Fruit fly (Drosophila melanogaster) whole organism, embryonic: Measurements from ENCODE around the gene Usp14.
A peak's percentile ranks its signal among the peaks of the same experiment; 100 is the strongest.

Experiments used
- Antp ChIP-seq: fragments of 200-800 bp; sonication (Bioruptor generic); optimal IDR thresholded peaks from 3 replicates; lab custom pipeline; 2016; ENCODE audit warnings: missing biosample characterization, missing genetic modification characterization
- Atf-2 ChIP-seq: fragments of 200-800 bp; sonication (Bioruptor generic); optimal IDR thresholded peaks from 2 replicates; lab custom pipeline; 2016; ENCODE audit warnings: missing biosample characterization, missing genetic modification characterization
- Blimp-1 ChIP-seq: fragments of 200-800 bp; sonication (Bioruptor generic); optimal IDR thresholded peaks from 3 replicates; lab custom pipeline; 2018; ENCODE audit warnings: missing biosample characterization, missing genetic modification characterization, mild to moderate bottlenecking, moderate library complexity, missing genetic modification reagents
- CG10321 ChIP-seq: fragments of 200-800 bp; sonication (Bioruptor generic); IDR thresholded peaks from 2 replicates; pipeline ENCODE4 v1.3.6; 2022; ENCODE audit warnings: missing biosample characterization, missing genetic modification characterization
- CG11093 ChIP-seq: fragments of 200-800 bp; sonication (Bioruptor generic); IDR thresholded peaks from 3 replicates; pipeline ENCODE4 v1.3.6; 2022; ENCODE audit warnings: missing biosample characterization, missing genetic modification characterization
- CG11723 ChIP-seq: fragments of 200-800 bp; sonication (Bioruptor generic); optimal IDR thresholded peaks from 2 replicates; lab custom pipeline; 2017; ENCODE audit warnings: missing biosample characterization, mild to moderate bottlenecking, missing genetic modification characterization
- CG1233 ChIP-seq: fragments of 200-800 bp; sonication (Bioruptor generic); optimal IDR thresholded peaks from 4 replicates; lab custom pipeline; 2018; ENCODE audit warnings: missing biosample characterization, mild to moderate bottlenecking, missing genetic modification characterization
- CG1529 ChIP-seq: fragments of 200-800 bp; sonication (Bioruptor generic); optimal IDR thresholded peaks from 3 replicates; lab custom pipeline; 2018; ENCODE audit warnings: missing biosample characterization, missing genetic modification characterization
- CG16813 ChIP-seq: fragments of 200-800 bp; sonication (Bioruptor generic); IDR thresholded peaks from 3 replicates; pipeline ENCODE4 v1.3.6; 2022; ENCODE audit warnings: missing biosample characterization, missing genetic modification characterization; ENCODE audit not compliant: partially characterized antibody
- CG17328 ChIP-seq: fragments of 200-800 bp; sonication (Bioruptor generic); IDR thresholded peaks from 2 replicates; pipeline ENCODE4 v1.3.6; 2022; ENCODE audit warnings: missing biosample characterization, missing genetic modification characterization
- CG1792 ChIP-seq: fragments of 200-800 bp; sonication (Bioruptor generic); optimal IDR thresholded peaks from 2 replicates; lab custom pipeline; 2016; ENCODE audit warnings: missing biosample characterization, missing genetic modification characterization
- CG18476 ChIP-seq: fragments of 200-800 bp; sonication (Bioruptor generic); optimal IDR thresholded peaks from 2 replicates; lab custom pipeline; 2016; ENCODE audit warnings: missing biosample characterization, mild to moderate bottlenecking, missing genetic modification characterization
- CG2889 ChIP-seq: fragments of 200-800 bp; sonication (Bioruptor generic); IDR thresholded peaks from 3 replicates; pipeline ENCODE4 v1.3.6; 2022; ENCODE audit warnings: missing biosample characterization, missing genetic modification characterization
- CG31224 ChIP-seq: fragments of 200-800 bp; sonication (Bioruptor generic); IDR thresholded peaks from 2 replicates; pipeline ENCODE4 v1.3.6; 2022; ENCODE audit warnings: missing biosample characterization, missing genetic modification characterization
- CG43689 ChIP-seq: fragments of 200-800 bp; sonication (Bioruptor generic); IDR thresholded peaks from 2 replicates; pipeline ENCODE4 v1.3.6; 2022; ENCODE audit warnings: missing biosample characterization, missing genetic modification characterization
- CG4404 ChIP-seq: fragments of 200-800 bp; sonication (Bioruptor generic); IDR thresholded peaks from 2 replicates; pipeline ENCODE4 v1.3.6; 2022; ENCODE audit warnings: missing biosample characterization, missing genetic modification characterization
- CG4617 ChIP-seq: fragments of 200-800 bp; sonication (Bioruptor generic); optimal IDR thresholded peaks from 3 replicates; lab custom pipeline; 2016; ENCODE audit warnings: missing biosample characterization, missing genetic modification characterization, borderline replicate concordance
- CG4730 ChIP-seq: fragments of 200-800 bp; sonication (Bioruptor generic); IDR thresholded peaks from 2 replicates; pipeline ENCODE4 v1.3.6; 2022; ENCODE audit warnings: missing biosample characterization, missing genetic modification characterization
- CG4854 ChIP-seq: fragments of 200-800 bp; sonication (Bioruptor generic); optimal IDR thresholded peaks from 2 replicates; lab custom pipeline; 2016; ENCODE audit warnings: missing biosample characterization, missing genetic modification characterization, inconsistent platforms
- CG6175 ChIP-seq: fragments of 200-800 bp; sonication (Bioruptor generic); IDR thresholded peaks from 3 replicates; pipeline ENCODE4 v1.3.6; 2022; ENCODE audit warnings: missing biosample characterization, missing genetic modification characterization
- CG7556 ChIP-seq: fragments of 200-800 bp; sonication (Bioruptor generic); optimal IDR thresholded peaks from 2 replicates; lab custom pipeline; 2017; ENCODE audit warnings: missing biosample characterization, mild to moderate bottlenecking, missing genetic modification characterization
- CG7786 ChIP-seq: fragments of 200-800 bp; sonication (Bioruptor generic); optimal IDR thresholded peaks from 2 replicates; lab custom pipeline; 2016; ENCODE audit warnings: missing biosample characterization, missing genetic modification characterization
- CG8089 ChIP-seq: fragments of 200-800 bp; sonication (Bioruptor generic); optimal IDR thresholded peaks from 3 replicates; lab custom pipeline; 2016; ENCODE audit warnings: missing biosample characterization, missing genetic modification characterization
- CG8359 ChIP-seq: fragments of 200-800 bp; sonication (Bioruptor generic); optimal IDR thresholded peaks from 2 replicates; lab custom pipeline; 2017; ENCODE audit warnings: missing biosample characterization, mild to moderate bottlenecking, missing genetic modification characterization, borderline replicate concordance
- Dbx ChIP-seq: fragments of 200-800 bp; sonication (Bioruptor generic); IDR thresholded peaks from 3 replicates; pipeline ENCODE4 v1.3.6; 2022; ENCODE audit warnings: missing biosample characterization, missing genetic modification characterization
- Hsf ChIP-seq: fragments of 200-800 bp; sonication (Bioruptor generic); optimal IDR thresholded peaks from 3 replicates; lab custom pipeline; 2016; ENCODE audit warnings: missing biosample characterization, missing genetic modification characterization
- MTF-1 ChIP-seq: fragments of 200-800 bp; sonication (Bioruptor generic); optimal IDR thresholded peaks from 2 replicates; lab custom pipeline; 2018; ENCODE audit warnings: missing biosample characterization, mild to moderate bottlenecking, missing genetic modification characterization, borderline replicate concordance
- Mad ChIP-seq: fragments of 200-800 bp; sonication (Bioruptor generic); optimal IDR thresholded peaks from 2 replicates; lab custom pipeline; 2016; ENCODE audit warnings: missing biosample characterization, missing genetic modification characterization
- Mrtf ChIP-seq: fragments of 200-800 bp; sonication (Bioruptor generic); IDR thresholded peaks from 3 replicates; pipeline ENCODE4 v1.3.6; 2022; ENCODE audit warnings: missing biosample characterization, missing genetic modification characterization
- Myb ChIP-seq: fragments of 200-800 bp; sonication (Bioruptor generic); optimal IDR thresholded peaks from 2 replicates; lab custom pipeline; 2016; ENCODE audit warnings: missing biosample characterization, missing genetic modification characterization
- Ravus ChIP-seq: fragments of 200-800 bp; sonication (Bioruptor generic); IDR thresholded peaks from 2 replicates; pipeline ENCODE4 v1.3.6; 2022; ENCODE audit warnings: missing biosample characterization, missing genetic modification characterization
- Trl ChIP-seq, 3 experiments: fragments of >200 bp in 2 of 3; fragments of 200-800 bp in 1 of 3; sonication (Bioruptor generic) in 1 of 3; optimal IDR thresholded peaks; 2 replicates in 1 of 3; 3 replicates in 2 of 3; lab custom pipeline; 2016 to 2017; ENCODE audit warnings: missing biosample characterization in 1 of 3, missing genetic modification characterization in 1 of 3
- Xrp1 ChIP-seq: fragments of 200-800 bp; sonication (Bioruptor generic); IDR thresholded peaks from 2 replicates; pipeline ENCODE4 v1.3.6; 2022; ENCODE audit warnings: missing biosample characterization, missing genetic modification characterization
- bigmax ChIP-seq: fragments of 200-800 bp; sonication (Bioruptor generic); optimal IDR thresholded peaks from 2 replicates; lab custom pipeline; 2018; ENCODE audit warnings: missing biosample characterization, mild to moderate bottlenecking, missing genetic modification characterization
- btn ChIP-seq: fragments of 200-800 bp; sonication (Bioruptor generic); optimal IDR thresholded peaks from 2 replicates; lab custom pipeline; 2016; ENCODE audit warnings: missing biosample characterization, missing genetic modification characterization
- cwo ChIP-seq: fragments of 200-800 bp; sonication (Bioruptor generic); optimal IDR thresholded peaks from 3 replicates; lab custom pipeline; 2017; ENCODE audit warnings: missing biosample characterization, missing genetic modification characterization, mild to moderate bottlenecking, moderate library complexity, missing genetic modification reagents
- dysf ChIP-seq: fragments of 200-800 bp; sonication (Bioruptor generic); IDR thresholded peaks from 3 replicates; pipeline ENCODE4 v1.3.6; 2022; ENCODE audit warnings: missing biosample characterization, missing genetic modification characterization
- fd64A ChIP-seq: fragments of 200-800 bp; sonication (Bioruptor generic); optimal IDR thresholded peaks from 3 replicates; lab custom pipeline; 2018; ENCODE audit warnings: missing biosample characterization, mild to moderate bottlenecking, missing genetic modification characterization
- fu2 ChIP-seq: fragments of 200-800 bp; sonication (Bioruptor generic); optimal IDR thresholded peaks from 2 replicates; lab custom pipeline; 2016; ENCODE audit warnings: missing biosample characterization, missing genetic modification characterization
- gem ChIP-seq: fragments of 200-800 bp; sonication (Bioruptor generic); optimal IDR thresholded peaks from 2 replicates; lab custom pipeline; 2019; ENCODE audit warnings: missing biosample characterization, mild to moderate bottlenecking, missing genetic modification characterization, moderate library complexity
- jing ChIP-seq: fragments of 200-800 bp; sonication (Bioruptor generic); optimal IDR thresholded peaks from 2 replicates; lab custom pipeline; 2018; ENCODE audit warnings: missing biosample characterization, mild to moderate bottlenecking, missing genetic modification characterization
- ken ChIP-seq: fragments of 200-800 bp; sonication (Bioruptor generic); IDR thresholded peaks from 3 replicates; pipeline ENCODE4 v1.3.6; 2022; ENCODE audit warnings: missing biosample characterization, missing genetic modification characterization
- lola ChIP-seq, 3 experiments: fragments of >200 bp in 2 of 3; fragments of 200-800 bp in 1 of 3; sonication (Bioruptor generic) in 1 of 3; optimal IDR thresholded peaks; 2 replicates each; lab custom pipeline; 2017 to 2019; ENCODE audit warnings: missing biosample characterization in 3 of 3, missing genetic modification characterization in 3 of 3, mild to moderate bottlenecking in 1 of 3, moderate library complexity in 1 of 3
- mld ChIP-seq: fragments of 200-800 bp; sonication (Bioruptor generic); IDR thresholded peaks from 3 replicates; pipeline ENCODE4 v1.3.6; 2022; ENCODE audit warnings: missing biosample characterization, missing genetic modification characterization; ENCODE audit not compliant: partially characterized antibody
- nmo ChIP-seq: fragments of 200-800 bp; sonication (Bioruptor generic); optimal IDR thresholded peaks from 2 replicates; lab custom pipeline; 2018; ENCODE audit warnings: missing biosample characterization, mild to moderate bottlenecking, missing genetic modification characterization, moderate library complexity
- nom ChIP-seq: fragments of 200-800 bp; sonication (Bioruptor generic); optimal IDR thresholded peaks from 2 replicates; lab custom pipeline; 2017; ENCODE audit warnings: missing biosample characterization, missing genetic modification characterization, mild to moderate bottlenecking, moderate library complexity, missing genetic modification reagents
- scrt ChIP-seq: fragments of 200-800 bp; sonication (Bioruptor generic); optimal IDR thresholded peaks from 2 replicates; lab custom pipeline; 2018; ENCODE audit warnings: missing biosample characterization, mild to moderate bottlenecking, missing genetic modification characterization, moderate library complexity
- sim ChIP-seq: fragments of 200-800 bp; sonication (Bioruptor generic); IDR thresholded peaks from 2 replicates; pipeline ENCODE4 v1.3.6; 2022; ENCODE audit warnings: missing biosample characterization, missing genetic modification characterization
- stwl ChIP-seq: fragments of 200-800 bp; sonication (Bioruptor generic); optimal IDR thresholded peaks from 3 replicates; lab custom pipeline; 2018; ENCODE audit warnings: missing biosample characterization, mild to moderate bottlenecking, missing genetic modification characterization, moderate library complexity
- ttk ChIP-seq: fragments of 200-800 bp; sonication (Bioruptor generic); IDR thresholded peaks from 2 replicates; pipeline ENCODE4 v2.1.2; 2022; ENCODE audit warnings: missing biosample characterization, missing genetic modification characterization
- unpg ChIP-seq: fragments of 200-800 bp; sonication (Bioruptor generic); optimal IDR thresholded peaks from 3 replicates; lab custom pipeline; 2018; ENCODE audit warnings: missing biosample characterization, mild to moderate bottlenecking, missing genetic modification characterization, moderate library complexity
- zen ChIP-seq: fragments of 200-800 bp; sonication (Bioruptor generic); optimal IDR thresholded peaks from 3 replicates; lab custom pipeline; 2018; ENCODE audit warnings: missing biosample characterization, mild to moderate bottlenecking, missing genetic modification characterization, moderate library complexity

Usp14 gene

dm6 chr2L:10342471-10342870, 28.3 kb upstream of the Usp14 start, which contains the start of gene Sps2 (continued):
- no peak for TF ChIP-seq CG4730 (GFP tag; lab: Robert Waterston, UW)
- no peak for TF ChIP-seq fu2 (GFP tag; lab: Kevin White, UChicago)
- no peak for TF ChIP-seq CG1233 (GFP tag; lab: Kevin White, UChicago)
- TF ChIP-seq CG43689 (GFP tag; lab: Robert Waterston, UW) = no peak
- no peak for TF ChIP-seq Atf-2 (GFP tag; lab: Kevin White, UChicago)
- TF ChIP-seq CG1792 = no peak
- TF ChIP-seq ttk = no peak
- TF ChIP-seq mld (GFP tag; lab: Robert Waterston, UW) = no peak
- TF ChIP-seq Mrtf (GFP tag; lab: Robert Waterston, UW) = no peak
- TF ChIP-seq ken = no peak
- no peak for TF ChIP-seq Ravus (GFP tag; lab: Robert Waterston, UW)
- no peak for TF ChIP-seq CG2889
- TF ChIP-seq CG7556 (GFP tag; lab: Kevin White, UChicago) = no peak
- TF ChIP-seq Trl (optimal IDR thresholded peaks at IDR 0.05; lab: Kevin White, UChicago) = no peak
- no peak for TF ChIP-seq Trl (GFP tag; optimal IDR thresholded peaks at IDR 0.05; lab: Kevin White, UChicago)
- no peak for TF ChIP-seq CG11723 (GFP tag; lab: Kevin White, UChicago)
- TF ChIP-seq Xrp1 (GFP tag; lab: Robert Waterston, UW) = no peak
- TF ChIP-seq CG4617 (GFP tag; lab: Kevin White, UChicago) = peak; percentile 35
- TF ChIP-seq lola (GFP tag; optimal IDR thresholded peaks at IDR 0.05; lab: Kevin White, UChicago) = no peak
- TF ChIP-seq CG4854 (GFP tag; lab: Kevin White, UChicago) = no peak
- TF ChIP-seq CG10321 (GFP tag; lab: Robert Waterston, UW) = no peak
- no peak for TF ChIP-seq jing
- TF ChIP-seq cwo (GFP tag; lab: Kevin White, UChicago) = no peak
- TF ChIP-seq Mad (GFP tag; lab: Kevin White, UChicago) = no peak
- no peak for TF ChIP-seq Blimp-1 (GFP tag; lab: Kevin White, UChicago)
- TF ChIP-seq CG16813 (GFP tag; lab: Robert Waterston, UW) = peak; percentile 75
- peak; percentile 57 for TF ChIP-seq stwl (tag; lab: Kevin White, UChicago)
- no peak for TF ChIP-seq Hsf (GFP tag; lab: Kevin White, UChicago)
- no peak for TF ChIP-seq CG1529 (GFP tag; lab: Kevin White, UChicago)

- TF ChIP-seq CG8359 (GFP tag; lab: Kevin White, UChicago) (no peak), Myb (GFP tag; lab: Kevin White, UChicago) (no peak), CG17328 (GFP tag; lab: Robert Waterston, UW) (no peak), nmo (no peak), dysf (no peak), btn (GFP tag; lab: Kevin White, UChicago) (no peak), fd64A (GFP tag; lab: Kevin White, UChicago) (no peak), unpg (GFP tag; lab: Kevin White, UChicago) (peak; percentile 40), CG31224 (no peak), CG6175 (GFP tag; lab: Robert Waterston, UW) (no peak), scrt (GFP tag; lab: Kevin White, UChicago) (no peak), bigmax (GFP tag; lab: Kevin White, UChicago) (no peak), Antp (GFP tag; lab: Kevin White, UChicago) (no peak), sim (no peak), MTF-1 (GFP tag; lab: Kevin White, UChicago) (no peak), CG4404 (no peak), Dbx (GFP tag; lab: Robert Waterston, UW) (peak; percentile 62; the same call in 1 of the 3 replicates), gem (tag; lab: Kevin White, UChicago) (peak; percentile 64), CG18476 (GFP tag; lab: Kevin White, UChicago) (no peak), CG8089 (no peak), zen (tag; lab: Kevin White, UChicago) (no peak), nom (no peak), CG7786 (GFP tag; lab: Kevin White, UChicago) (no peak), CG11093 (GFP tag; lab: Robert Waterston, UW) (no peak)
Observed at dm6 chr2L:10341405-10341804, 27.2 kb upstream of the Usp14 start, which contains the start of gene CG31715. Gene CG31715, plus strand, starts transcription at chr2L:10341616.
